Worm (Caenorhabditis elegans) whole organism, midembryonic: Measurements from ENCODE around the gene sri-61.

ENCODE experiments used
- cog-1 ChIP-seq: sonication (generic microtip); optimal IDR thresholded peaks from 2 replicates; lab custom pipeline; 2016; ENCODE audit warnings: missing genetic modification characterization, missing compliant biosample characterization
- klf-2 ChIP-seq: fragments of 200-800 bp; sonication (Bioruptor generic); conservative IDR thresholded peaks from 2 replicates; pipeline ENCODE4 v1.3.6; 2022; ENCODE audit warnings: missing genetic modification reagents, missing genetic modification characterization, missing compliant biosample characterization
- med-1 ChIP-seq: sonication (generic microtip); optimal IDR thresholded peaks from 2 replicates; lab custom pipeline; 2017; ENCODE audit warnings: missing genetic modification characterization, mild to moderate bottlenecking, missing compliant biosample characterization, antibody characterized with exemption, missing genetic modification reagents; ENCODE audit not compliant: insufficient read depth
- ref-1 ChIP-seq: fragments of 200-800 bp; sonication (Bioruptor generic); conservative IDR thresholded peaks from 2 replicates; pipeline ENCODE4 v1.3.6; 2022; ENCODE audit warnings: missing genetic modification reagents, missing genetic modification characterization, missing compliant biosample characterization
- tab-1 ChIP-seq: fragments of 200-800 bp; sonication (Bioruptor generic); IDR thresholded peaks from 2 replicates; pipeline ENCODE4 v1.3.6; 2022; ENCODE audit warnings: missing genetic modification characterization, missing compliant biosample characterization
- ztf-23 ChIP-seq: fragments of 200-800 bp; sonication (Bioruptor generic); IDR thresholded peaks from 2 replicates; pipeline ENCODE4 v1.3.6; 2022; ENCODE audit warnings: missing genetic modification reagents, missing genetic modification characterization, missing compliant biosample characterization
- ztf-29 ChIP-seq: fragments of 200-800 bp; sonication (Bioruptor generic); IDR thresholded peaks from 2 replicates; pipeline ENCODE4 v1.3.6; 2022; ENCODE audit warnings: missing genetic modification reagents, missing genetic modification characterization, missing compliant biosample characterization

DNA sequence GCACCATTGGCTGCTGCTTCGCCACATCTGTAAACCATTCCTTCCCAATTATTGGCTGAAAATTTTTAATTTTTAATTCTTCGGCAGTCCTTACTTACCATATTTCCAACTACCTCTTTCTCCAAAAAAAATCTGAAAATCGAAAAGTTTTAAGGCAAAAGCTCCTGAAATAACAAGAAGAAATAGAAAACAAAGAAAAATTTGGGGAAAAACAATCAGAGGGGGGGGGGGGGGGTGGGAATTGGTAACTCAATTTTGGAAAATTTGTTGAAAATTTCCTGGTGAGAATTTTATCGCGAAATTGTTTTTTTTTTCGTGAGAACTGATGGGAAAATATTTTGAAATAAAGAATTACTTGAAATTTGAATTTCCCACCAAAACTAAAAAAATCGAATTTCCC lies 7.7 kb downstream of the sri-61 start, which contains the start of gene set-11:
- TF ChIP-seq med-1 (GFP tag; lab: Kevin White, UChicago) (no peak), ztf-23 (GFP tag; lab: Robert Waterston, UW) (no peak), klf-2 (GFP tag; lab: Robert Waterston, UW) (no peak), cog-1 (tag; lab: Kevin White, UChicago) (no peak), ztf-29 (GFP tag; lab: Robert Waterston, UW) (no peak), ref-1 (GFP tag; lab: Robert Waterston, UW) (no peak), tab-1 (no peak)
